Fruit fly (Drosophila melanogaster) whole organism, embryonic: ENCODE results near the gene CG42342.

Experiments used
- Ada2b ChIP-seq: fragments of 200-800 bp; sonication (Bioruptor generic); IDR thresholded peaks from 2 replicates; pipeline ENCODE4 v1.3.6; 2022; ENCODE audit warnings: missing biosample characterization, missing genetic modification characterization
- Bteb2 ChIP-seq: fragments of 200-800 bp; sonication (Bioruptor generic); optimal IDR thresholded peaks from 2 replicates; lab custom pipeline; 2016; ENCODE audit warnings: missing biosample characterization, missing genetic modification characterization
- CG11093 ChIP-seq: fragments of 200-800 bp; sonication (Bioruptor generic); IDR thresholded peaks from 3 replicates; pipeline ENCODE4 v1.3.6; 2022; ENCODE audit warnings: missing biosample characterization, missing genetic modification characterization
- CG11695 ChIP-seq: fragments of 200-800 bp; sonication (Bioruptor generic); IDR thresholded peaks from 3 replicates; pipeline ENCODE4 v1.3.6; 2022; ENCODE audit warnings: missing biosample characterization, missing genetic modification characterization
- CG12236 ChIP-seq: fragments of 200-800 bp; sonication (Bioruptor generic); optimal IDR thresholded peaks from 2 replicates; lab custom pipeline; 2016; ENCODE audit warnings: missing biosample characterization, missing genetic modification characterization
- CG12299 ChIP-seq: fragments of 200-800 bp; sonication (Bioruptor generic); optimal IDR thresholded peaks from 2 replicates; lab custom pipeline; 2018; ENCODE audit warnings: missing biosample characterization, mild to moderate bottlenecking, missing genetic modification characterization
- CG13296 ChIP-seq: fragments of 200-800 bp; sonication (Bioruptor generic); optimal IDR thresholded peaks from 3 replicates; lab custom pipeline; 2018; ENCODE audit warnings: missing biosample characterization, mild to moderate bottlenecking, missing genetic modification characterization
- CG15479 ChIP-seq: fragments of 200-800 bp; sonication (Bioruptor generic); optimal IDR thresholded peaks from 3 replicates; lab custom pipeline; 2019; ENCODE audit warnings: missing biosample characterization, mild to moderate bottlenecking, missing genetic modification characterization, moderate library complexity
- CG17328 ChIP-seq: fragments of 200-800 bp; sonication (Bioruptor generic); IDR thresholded peaks from 2 replicates; pipeline ENCODE4 v1.3.6; 2022; ENCODE audit warnings: missing biosample characterization, missing genetic modification characterization
- CG2202 ChIP-seq: fragments of 200-800 bp; sonication (Bioruptor generic); optimal IDR thresholded peaks from 2 replicates; lab custom pipeline; 2018; ENCODE audit warnings: missing biosample characterization, mild to moderate bottlenecking, missing genetic modification characterization
- CG2678 ChIP-seq: fragments of 200-800 bp; sonication (Bioruptor generic); optimal IDR thresholded peaks from 3 replicates; lab custom pipeline; 2019; ENCODE audit warnings: missing biosample characterization, mild to moderate bottlenecking, missing genetic modification characterization, moderate library complexity
- CG2712 ChIP-seq: fragments of 200-800 bp; optimal IDR thresholded peaks from 3 replicates; lab custom pipeline; 2019; ENCODE audit warnings: missing biosample characterization, mild to moderate bottlenecking, missing genetic modification characterization, moderate library complexity
- CG2889 ChIP-seq: fragments of 200-800 bp; sonication (Bioruptor generic); IDR thresholded peaks from 3 replicates; pipeline ENCODE4 v1.3.6; 2022; ENCODE audit warnings: missing biosample characterization, missing genetic modification characterization
- CG3163 ChIP-seq: fragments of 200-800 bp; sonication (Bioruptor generic); optimal IDR thresholded peaks from 3 replicates; lab custom pipeline; 2016; ENCODE audit warnings: missing biosample characterization, missing genetic modification characterization
- CG3281 ChIP-seq: fragments of 200-800 bp; sonication (Bioruptor generic); optimal IDR thresholded peaks from 3 replicates; lab custom pipeline; 2017; ENCODE audit warnings: missing biosample characterization, mild to moderate bottlenecking, missing genetic modification characterization
- CG3847 ChIP-seq: fragments of 200-800 bp; sonication (Bioruptor generic); IDR thresholded peaks from 2 replicates; pipeline ENCODE4 v1.3.6; 2022; ENCODE audit warnings: missing biosample characterization, missing genetic modification characterization
- CG4424 ChIP-seq: fragments of 200-800 bp; sonication (Bioruptor generic); optimal IDR thresholded peaks from 3 replicates; lab custom pipeline; 2016; ENCODE audit warnings: missing biosample characterization, missing genetic modification characterization
- CG4730 ChIP-seq: fragments of 200-800 bp; sonication (Bioruptor generic); IDR thresholded peaks from 2 replicates; pipeline ENCODE4 v1.3.6; 2022; ENCODE audit warnings: missing biosample characterization, missing genetic modification characterization
- CG8281 ChIP-seq: fragments of 200-800 bp; sonication (Bioruptor generic); optimal IDR thresholded peaks from 2 replicates; lab custom pipeline; 2018; ENCODE audit warnings: missing biosample characterization, mild to moderate bottlenecking, missing genetic modification characterization, moderate library complexity
- CG9727 ChIP-seq: fragments of 200-800 bp; sonication (Bioruptor generic); optimal IDR thresholded peaks from 3 replicates; lab custom pipeline; 2017; ENCODE audit warnings: missing biosample characterization, mild to moderate bottlenecking, missing genetic modification characterization
- CG9817 ChIP-seq: fragments of 200-800 bp; sonication (Bioruptor generic); optimal IDR thresholded peaks from 2 replicates; lab custom pipeline; 2018; ENCODE audit warnings: missing biosample characterization, mild to moderate bottlenecking, missing genetic modification characterization, moderate library complexity
- CkIIα-i1 ChIP-seq: fragments of 200-800 bp; sonication (Bioruptor generic); IDR thresholded peaks from 2 replicates; pipeline ENCODE4 v1.3.6; 2022; ENCODE audit warnings: missing biosample characterization, missing genetic modification characterization
- Dbx ChIP-seq: fragments of 200-800 bp; sonication (Bioruptor generic); IDR thresholded peaks from 3 replicates; pipeline ENCODE4 v1.3.6; 2022; ENCODE audit warnings: missing biosample characterization, missing genetic modification characterization
- Doc2 ChIP-seq: fragments of 200-800 bp; sonication (Bioruptor generic); IDR thresholded peaks from 2 replicates; pipeline ENCODE4 v1.3.6; 2022; ENCODE audit warnings: missing biosample characterization, missing genetic modification characterization
- ERR ChIP-seq: fragments of 200-800 bp; sonication (Bioruptor generic); optimal IDR thresholded peaks from 2 replicates; lab custom pipeline; 2016; ENCODE audit warnings: missing biosample characterization, missing genetic modification characterization
- Hr51 ChIP-seq, 2 experiments: fragments of 200-800 bp; sonication (Bioruptor generic); optimal IDR thresholded peaks; 2 replicates in 1 of 2; 3 replicates in 1 of 2; lab custom pipeline; 2016 to 2018; ENCODE audit warnings: missing biosample characterization in 2 of 2, missing genetic modification characterization in 2 of 2, mild to moderate bottlenecking in 1 of 2, moderate library complexity in 1 of 2
- Jarid2 ChIP-seq: fragments of 200-800 bp; sonication (Bioruptor generic); optimal IDR thresholded peaks from 3 replicates; lab custom pipeline; 2017; ENCODE audit warnings: mild to moderate bottlenecking, missing biosample characterization, missing genetic modification reagents, missing genetic modification characterization
- Lim3 ChIP-seq: fragments of 200-800 bp; sonication (Bioruptor generic); IDR thresholded peaks from 2 replicates; pipeline ENCODE4 v1.3.6; 2022; ENCODE audit warnings: missing biosample characterization, missing genetic modification characterization
- Med ChIP-seq: fragments of 200-800 bp; sonication (Bioruptor generic); peaks from one replicate; lab custom pipeline; 2016; ENCODE audit warnings: missing biosample characterization, missing genetic modification characterization, mild to moderate bottlenecking, inconsistent platforms, moderate library complexity
- Mrtf ChIP-seq: fragments of 200-800 bp; sonication (Bioruptor generic); IDR thresholded peaks from 3 replicates; pipeline ENCODE4 v1.3.6; 2022; ENCODE audit warnings: missing biosample characterization, missing genetic modification characterization
- YL-1 ChIP-seq: fragments of 200-800 bp; sonication (Bioruptor generic); optimal IDR thresholded peaks from 3 replicates; lab custom pipeline; 2017; ENCODE audit warnings: missing biosample characterization, mild to moderate bottlenecking, missing genetic modification characterization
- ab ChIP-seq: fragments of 200-800 bp; sonication (Bioruptor generic); optimal IDR thresholded peaks from 2 replicates; lab custom pipeline; 2016; ENCODE audit warnings: missing biosample characterization, missing genetic modification characterization
- abd-A ChIP-seq: fragments of 200-800 bp; sonication (Bioruptor generic); optimal IDR thresholded peaks from 3 replicates; lab custom pipeline; 2019; ENCODE audit warnings: missing biosample characterization, mild to moderate bottlenecking, missing genetic modification characterization, moderate library complexity
- aop ChIP-seq: fragments of 200-800 bp; sonication (Bioruptor generic); IDR thresholded peaks from 2 replicates; pipeline ENCODE4 v1.3.6; 2022; ENCODE audit warnings: missing biosample characterization, missing genetic modification characterization
- bigmax ChIP-seq: fragments of 200-800 bp; sonication (Bioruptor generic); optimal IDR thresholded peaks from 2 replicates; lab custom pipeline; 2018; ENCODE audit warnings: missing biosample characterization, mild to moderate bottlenecking, missing genetic modification characterization
- crol ChIP-seq: fragments of 200-800 bp; sonication (Bioruptor generic); IDR thresholded peaks from 2 replicates; pipeline ENCODE4 v1.3.6; 2022; ENCODE audit warnings: missing biosample characterization, missing genetic modification characterization
- cwo ChIP-seq: fragments of 200-800 bp; sonication (Bioruptor generic); optimal IDR thresholded peaks from 3 replicates; lab custom pipeline; 2017; ENCODE audit warnings: missing biosample characterization, missing genetic modification characterization, mild to moderate bottlenecking, moderate library complexity, missing genetic modification reagents
- dmrt99B ChIP-seq: fragments of 200-800 bp; sonication (Bioruptor generic); optimal IDR thresholded peaks from 2 replicates; lab custom pipeline; 2018; ENCODE audit warnings: missing biosample characterization, mild to moderate bottlenecking, missing genetic modification characterization, moderate library complexity
- fd96Cb ChIP-seq: fragments of 200-800 bp; sonication (Bioruptor generic); optimal IDR thresholded peaks from 2 replicates; lab custom pipeline; 2018; ENCODE audit warnings: missing biosample characterization, mild to moderate bottlenecking, missing genetic modification characterization, moderate library complexity
- grn ChIP-seq: fragments of 200-800 bp; sonication (Bioruptor generic); optimal IDR thresholded peaks from 3 replicates; lab custom pipeline; 2017; ENCODE audit warnings: missing biosample characterization, missing genetic modification characterization
- inv ChIP-seq: fragments of 200-800 bp; sonication (Bioruptor generic); IDR thresholded peaks from 2 replicates; pipeline ENCODE4 v1.3.6; 2022; ENCODE audit warnings: missing biosample characterization, missing genetic modification characterization; ENCODE audit not compliant: partially characterized antibody
- lab ChIP-seq: fragments of 200-800 bp; sonication (Bioruptor generic); optimal IDR thresholded peaks from 3 replicates; lab custom pipeline; 2017; ENCODE audit warnings: missing biosample characterization, missing genetic modification characterization, mild to moderate bottlenecking, moderate library complexity, missing genetic modification reagents
- org-1 ChIP-seq: fragments of 200-800 bp; sonication (Bioruptor generic); optimal IDR thresholded peaks from 2 replicates; lab custom pipeline; 2017; ENCODE audit warnings: missing biosample characterization, missing genetic modification characterization
- otp ChIP-seq: fragments of 200-800 bp; sonication (Bioruptor generic); IDR thresholded peaks from 3 replicates; pipeline ENCODE4, ENCODE4 v1.3.6; 2022; ENCODE audit warnings: missing biosample characterization, missing genetic modification characterization
- ranshi ChIP-seq: fragments of 200-800 bp; sonication (Bioruptor generic); IDR thresholded peaks from 2 replicates; pipeline ENCODE4 v1.3.6; 2022; ENCODE audit warnings: missing biosample characterization, missing genetic modification characterization
- ro ChIP-seq: fragments of 200-800 bp; sonication (Bioruptor generic); IDR thresholded peaks from 2 replicates; pipeline ENCODE4 v1.3.6; 2022; ENCODE audit warnings: missing biosample characterization, missing genetic modification characterization
- stc ChIP-seq: fragments of 200-800 bp; sonication (Bioruptor generic); IDR thresholded peaks from 2 replicates; pipeline ENCODE4 v1.3.6; 2022; ENCODE audit warnings: missing biosample characterization, missing genetic modification characterization
- trem ChIP-seq: fragments of 200-800 bp; optimal IDR thresholded peaks from 3 replicates; lab custom pipeline; 2019; ENCODE audit warnings: missing biosample characterization, mild to moderate bottlenecking, missing genetic modification characterization, moderate library complexity
- unpg ChIP-seq: fragments of 200-800 bp; sonication (Bioruptor generic); optimal IDR thresholded peaks from 3 replicates; lab custom pipeline; 2018; ENCODE audit warnings: missing biosample characterization, mild to moderate bottlenecking, missing genetic modification characterization, moderate library complexity
- usp ChIP-seq: fragments of >200 bp; optimal IDR thresholded peaks from 2 replicates; lab custom pipeline; 2017; ENCODE audit warnings: missing biosample characterization, missing genetic modification characterization
- wor ChIP-seq: fragments of 200-800 bp; sonication (Bioruptor generic); IDR thresholded peaks from 2 replicates; pipeline ENCODE4 v1.3.6; 2022; ENCODE audit warnings: missing biosample characterization, missing genetic modification characterization

CG42342 gene

dm6 chr3R:16553459-16554230 is 51.1 kb downstream of the CG42342 start (continued):
- TF ChIP-seq unpg (GFP tag; lab: Kevin White, UChicago) = no peak
- TF ChIP-seq bigmax (GFP tag; lab: Kevin White, UChicago) = no peak
- TF ChIP-seq org-1 = no peak
- TF ChIP-seq Med (GFP tag; lab: Kevin White, UChicago) = no peak
- peak; percentile 15 for TF ChIP-seq lab (GFP tag; lab: Kevin White, UChicago)
- no peak for TF ChIP-seq wor (GFP tag; lab: Robert Waterston, UW)
- TF ChIP-seq CG2712 (tag; lab: Kevin White, UChicago) = peak; percentile 18
- peak; percentile 24 for TF ChIP-seq grn (GFP tag; lab: Kevin White, UChicago)
- no peak for TF ChIP-seq Dbx (GFP tag; lab: Robert Waterston, UW)
- no peak for TF ChIP-seq CG3163 (GFP tag; lab: Kevin White, UChicago)
- no peak for TF ChIP-seq CG3847 (GFP tag; lab: Robert Waterston, UW)
- TF ChIP-seq cwo = no peak
- no peak for TF ChIP-seq stc (GFP tag; lab: Robert Waterston, UW)
- TF ChIP-seq Lim3 (GFP tag; lab: Robert Waterston, UW) = no peak
- TF ChIP-seq ERR = no peak
- TF ChIP-seq CG9817 (tag; lab: Kevin White, UChicago) = no peak
- TF ChIP-seq CG2889 (GFP tag; lab: Robert Waterston, UW) = no peak
- TF ChIP-seq ab = no peak
- TF ChIP-seq CG4424 (GFP tag; lab: Kevin White, UChicago) = peak; percentile 18
- no peak for TF ChIP-seq CG12299 (tag; lab: Kevin White, UChicago)
- TF ChIP-seq crol (GFP tag; lab: Robert Waterston, UW) = peak; percentile 92
- peak; percentile 59 for TF ChIP-seq CG2678 (tag; lab: Kevin White, UChicago)
- TF ChIP-seq CG15479 = no peak
- no peak for TF ChIP-seq CG3281
- TF ChIP-seq CG11695 (GFP tag; lab: Robert Waterston, UW) = no peak
- TF ChIP-seq CG2202 (tag; lab: Kevin White, UChicago) = no peak
- no peak for TF ChIP-seq CG17328 (GFP tag; lab: Robert Waterston, UW)
- peak in 1 of 2 experiments; percentile 2 for TF ChIP-seq Hr51 (GFP tag; optimal IDR thresholded peaks at IDR 0.05; lab: Kevin White, UChicago)
- TF ChIP-seq CkIIα-i1 (GFP tag; lab: Robert Waterston, UW) = no peak
- peak; percentile 16 for TF ChIP-seq fd96Cb (tag; lab: Kevin White, UChicago)
- no peak for TF ChIP-seq CG4730 (GFP tag; lab: Robert Waterston, UW)
- TF ChIP-seq CG8281 (tag; lab: Kevin White, UChicago) = no peak
- no peak for TF ChIP-seq CG11093 (GFP tag; lab: Robert Waterston, UW)
- no peak for TF ChIP-seq Doc2
- TF ChIP-seq CG9727 (GFP tag; lab: Kevin White, UChicago) = peak; percentile 46
- TF ChIP-seq ro (GFP tag; lab: Robert Waterston, UW) = no peak
- TF ChIP-seq YL-1 (GFP tag; lab: Kevin White, UChicago) = no peak
- TF ChIP-seq Mrtf = no peak
- TF ChIP-seq CG13296 (GFP tag; lab: Kevin White, UChicago) = no peak
- peak; percentile 20 for TF ChIP-seq dmrt99B (tag; lab: Kevin White, UChicago)
- no peak for TF ChIP-seq Jarid2 (GFP tag; lab: Kevin White, UChicago)
- no peak for TF ChIP-seq trem
- TF ChIP-seq Bteb2 (GFP tag; lab: Kevin White, UChicago) = no peak
- no peak for TF ChIP-seq CG12236
- no peak for TF ChIP-seq otp (GFP tag; lab: Robert Waterston, UW)
- TF ChIP-seq Ada2b (GFP tag; lab: Robert Waterston, UW) = no peak
- no peak for TF ChIP-seq usp
- TF ChIP-seq aop (GFP tag; lab: Robert Waterston, UW) = no peak
- TF ChIP-seq abd-A (tag; lab: Kevin White, UChicago) = no peak
- TF ChIP-seq ranshi (GFP tag; lab: Robert Waterston, UW) = no peak
- no peak for TF ChIP-seq inv (GFP tag; lab: Robert Waterston, UW)
